Worm (Caenorhabditis elegans) whole organism, L3 larva: ENCODE data around the gene str-25.

Experiments used
- ceh-16 ChIP-seq: sonication (generic microtip); optimal IDR thresholded peaks from 2 replicates; lab custom pipeline; 2017; ENCODE audit warnings: missing biosample characterization, missing genetic modification characterization
- ceh-82 ChIP-seq: fragments of 150-350 bp; optimal IDR thresholded peaks from 2 replicates; lab custom pipeline; 2014; ENCODE audit warnings: missing biosample characterization, missing genetic modification characterization
- ceh-9 ChIP-seq: sonication (generic microtip); optimal IDR thresholded peaks from 2 replicates; lab custom pipeline; 2018; ENCODE audit warnings: missing biosample characterization, missing genetic modification characterization
- daf-12 ChIP-seq: fragments of 150-350 bp; optimal IDR thresholded peaks from 2 replicates; lab custom pipeline; 2014; ENCODE audit warnings: missing biosample characterization, missing genetic modification reagents, missing genetic modification characterization
- egl-27 ChIP-seq: sonication (generic microtip); optimal IDR thresholded peaks from 4 replicates; lab custom pipeline; 2017; ENCODE audit warnings: missing biosample characterization, missing genetic modification reagents, missing genetic modification characterization
- egl-5 ChIP-seq: fragments of 150-350 bp; optimal IDR thresholded peaks from 2 replicates; lab custom pipeline; 2017; ENCODE audit warnings: missing biosample characterization, missing genetic modification reagents, missing genetic modification characterization, inconsistent platforms
- elt-3 ChIP-seq, 3 experiments: fragments of 150-350 bp in 1 of 3; sonication (generic microtip) in 2 of 3; optimal IDR thresholded peaks; 2 replicates in 2 of 3; 4 replicates in 1 of 3; lab custom pipeline; 2014 to 2017; ENCODE audit warnings: missing biosample characterization in 3 of 3, missing genetic modification characterization in 3 of 3
- fkh-2 ChIP-seq: fragments of 150-350 bp; optimal IDR thresholded peaks from 2 replicates; lab custom pipeline; 2014; ENCODE audit warnings: missing biosample characterization, missing genetic modification reagents, missing genetic modification characterization
- fos-1 ChIP-seq: fragments of 150-350 bp; optimal IDR thresholded peaks from 2 replicates; lab custom pipeline; 2014; ENCODE audit warnings: missing biosample characterization, missing genetic modification characterization
- lin-15B ChIP-seq: fragments of 150-350 bp; optimal IDR thresholded peaks from 2 replicates; lab custom pipeline; 2014; ENCODE audit warnings: missing biosample characterization, missing genetic modification characterization
- lsy-12 ChIP-seq: sonication (generic microtip); optimal IDR thresholded peaks from 2 replicates; lab custom pipeline; 2016; ENCODE audit warnings: mild to moderate bottlenecking, missing genetic modification characterization, missing compliant biosample characterization
- nhr-11 ChIP-seq: fragments of 150-350 bp; optimal IDR thresholded peaks from 2 replicates; lab custom pipeline; 2014; ENCODE audit warnings: missing biosample characterization, missing genetic modification characterization
- nhr-12 ChIP-seq: fragments of 150-350 bp; optimal IDR thresholded peaks from 2 replicates; lab custom pipeline; 2014; ENCODE audit warnings: missing biosample characterization, missing genetic modification characterization
- nhr-237 ChIP-seq: fragments of 150-350 bp; optimal IDR thresholded peaks from 2 replicates; lab custom pipeline; 2014; ENCODE audit warnings: missing biosample characterization, missing genetic modification characterization
- nhr-25 ChIP-seq: sonication (generic microtip); optimal IDR thresholded peaks from 2 replicates; lab custom pipeline; 2017; ENCODE audit warnings: missing biosample characterization, missing genetic modification characterization
- nhr-43 ChIP-seq: sonication (generic microtip); optimal IDR thresholded peaks from 2 replicates; lab custom pipeline; 2016; ENCODE audit warnings: mild to moderate bottlenecking, missing genetic modification characterization, missing compliant biosample characterization; ENCODE audit not compliant: poor library complexity, severe bottlenecking
- nhr-76 ChIP-seq: fragments of 150-350 bp; sonication (generic microtip); optimal IDR thresholded peaks from 5 replicates; lab custom pipeline; 2014; ENCODE audit warnings: missing biosample characterization, missing genetic modification characterization
- nhr-77 ChIP-seq: fragments of 150-350 bp; optimal IDR thresholded peaks from 2 replicates; lab custom pipeline; 2014; ENCODE audit warnings: missing biosample characterization, missing genetic modification characterization
- pqm-1 ChIP-seq: fragments of 150-350 bp; optimal IDR thresholded peaks from 2 replicates; lab custom pipeline; 2017; ENCODE audit warnings: missing biosample characterization, missing genetic modification characterization, inconsistent platforms
- sea-2 ChIP-seq: fragments of 150-350 bp; sonication (generic microtip); optimal IDR thresholded peaks from 4 replicates; lab custom pipeline; 2014; ENCODE audit warnings: missing biosample characterization, missing genetic modification reagents, missing genetic modification characterization
- tbx-2 ChIP-seq: sonication (generic microtip); optimal IDR thresholded peaks from 2 replicates; lab custom pipeline; 2016; ENCODE audit warnings: mild to moderate bottlenecking, missing genetic modification characterization, missing compliant biosample characterization
- unc-62 ChIP-seq: fragments of 150-350 bp; sonication (generic microtip); optimal IDR thresholded peaks from 4 replicates; lab custom pipeline; 2014; ENCODE audit warnings: missing biosample characterization, missing genetic modification reagents, missing genetic modification characterization
- ztf-11 ChIP-seq: fragments of 150-350 bp; optimal IDR thresholded peaks from 2 replicates; lab custom pipeline; 2014; ENCODE audit warnings: missing biosample characterization, missing genetic modification characterization
- ztf-4 ChIP-seq: fragments of 150-350 bp; optimal IDR thresholded peaks from 2 replicates; lab custom pipeline; 2014; ENCODE audit warnings: missing biosample characterization, missing genetic modification characterization

str-25 gene

ce11 chrV:16163719-16164118, 48.2 kb downstream of the str-25 start, which contains the start of gene F10A3.12:
F10A3.12 (plus strand) TSS chrV:16164019.
- TF ChIP-seq lsy-12 (tag; lab: Kevin White, UChicago) (no peak), egl-27 (tag; lab: Kevin White, UChicago) (no peak), ztf-4 (tag; lab: Kevin White, UChicago) (no peak), nhr-25 (tag; lab: Kevin White, UChicago) (no peak), lin-15B (tag; lab: Kevin White, UChicago) (no peak), daf-12 (tag; lab: Kevin White, UChicago) (no peak), nhr-11 (tag; lab: Kevin White, UChicago) (no peak), fkh-2 (no peak), tbx-2 (tag; lab: Kevin White, UChicago) (no peak), nhr-77 (no peak), nhr-237 (tag; lab: Kevin White, UChicago) (no peak), ceh-9 (tag; lab: Kevin White, UChicago) (no peak), ztf-11 (no peak), elt-3 (tag; optimal IDR thresholded peaks at IDR 0.05; lab: Kevin White, UChicago) (no peak)

- TF ChIP-seq nhr-25 (tag; lab: Kevin White, UChicago) (no peak), ceh-16 (no peak), fos-1 (tag; lab: Kevin White, UChicago) (no peak), tbx-2 (tag; lab: Kevin White, UChicago) (no peak), pqm-1 (tag; lab: Kevin White, UChicago) (no peak), ceh-82 (tag; lab: Kevin White, UChicago) (no peak), unc-62 (GFP tag; lab: Kevin White, UChicago) (no peak), sea-2 (no peak), nhr-12 (tag; lab: Kevin White, UChicago) (no peak), nhr-77 (no peak), nhr-43 (no peak), egl-5 (tag; lab: Kevin White, UChicago) (no peak), nhr-76 (no peak), fkh-2 (no peak)
Measured at ce11 chrV:16165936-16166335, 50.5 kb downstream of the str-25 start, which contains the start of gene str-108. str-108 (plus strand) TSS chrV:16166236.
